Worm (Caenorhabditis elegans) whole organism, L1 larva: ENCODE measurements around the gene F07C3.3.

Experiments
- C04F5.9 ChIP-seq: sonication (generic microtip); optimal IDR thresholded peaks from 2 replicates; lab custom pipeline; 2016; ENCODE audit warnings: missing genetic modification characterization, missing compliant biosample characterization
- C34B4.2 ChIP-seq: sonication (generic microtip); optimal IDR thresholded peaks from 2 replicates; lab custom pipeline; 2017; ENCODE audit warnings: mild to moderate bottlenecking, missing genetic modification characterization, missing compliant biosample characterization
- Y116A8C.19 ChIP-seq: sonication (generic microtip); optimal IDR thresholded peaks from 2 replicates; lab custom pipeline; 2016; ENCODE audit warnings: missing compliant biosample characterization, missing genetic modification characterization, borderline replicate concordance
- ama-1 ChIP-seq: fragments of 150-350 bp; optimal IDR thresholded peaks from 2 replicates; lab custom pipeline; 2014
- blmp-1 ChIP-seq: fragments of 150-350 bp; optimal IDR thresholded peaks from 2 replicates; lab custom pipeline; 2014; ENCODE audit warnings: missing biosample characterization, missing genetic modification characterization
- ceh-82 ChIP-seq, 3 experiments: fragments of 150-350 bp in 1 of 3; sonication (generic microtip) in 2 of 3; optimal IDR thresholded peaks; 2 replicates each; lab custom pipeline; 2014 to 2017; ENCODE audit warnings: missing biosample characterization in 3 of 3, missing genetic modification characterization in 3 of 3
- ceh-88 ChIP-seq: fragments of 200-800 bp; sonication (Bioruptor generic); IDR thresholded peaks from 2 replicates; pipeline ENCODE4 v1.3.6; 2022; ENCODE audit warnings: missing genetic modification characterization, missing compliant biosample characterization
- ces-1 ChIP-seq: fragments of 150-350 bp; optimal IDR thresholded peaks from 2 replicates; lab custom pipeline; 2014; ENCODE audit warnings: missing biosample characterization, missing genetic modification reagents, missing genetic modification characterization
- dpl-1 ChIP-seq, 3 experiments: fragments of 150-350 bp in 2 of 3; sonication (generic microtip) in 1 of 3; optimal IDR thresholded peaks; 2 replicates each; lab custom pipeline; 2014 to 2017; ENCODE audit warnings: missing biosample characterization in 3 of 3, missing genetic modification characterization in 3 of 3, missing genetic modification reagents in 3 of 3
- dsc-1 ChIP-seq: sonication (generic microtip); optimal IDR thresholded peaks from 2 replicates; lab custom pipeline; 2016; ENCODE audit warnings: mild to moderate bottlenecking, missing genetic modification characterization, missing compliant biosample characterization
- efl-3 ChIP-seq: fragments of 200-800 bp; sonication (Bioruptor generic); optimal IDR thresholded peaks from 2 replicates; lab custom pipeline; 2018; ENCODE audit warnings: mild to moderate bottlenecking, missing genetic modification characterization, missing compliant biosample characterization
- egl-13 ChIP-seq: sonication (generic microtip); optimal IDR thresholded peaks from 2 replicates; lab custom pipeline; 2016; ENCODE audit warnings: missing genotype, missing genetic modification reagents, missing genetic modification characterization, missing compliant biosample characterization
- elt-2 ChIP-seq: sonication (generic microtip); optimal IDR thresholded peaks from 2 replicates; lab custom pipeline; 2016; ENCODE audit warnings: missing genetic modification characterization, mild to moderate bottlenecking, inconsistent platforms, missing compliant biosample characterization, missing genetic modification reagents
- elt-3 ChIP-seq, 6 experiments: fragments of 150-350 bp in 1 of 6; sonication (generic microtip); optimal IDR thresholded peaks; 2 replicates each; lab custom pipeline; 2017 to 2018; ENCODE audit warnings: missing biosample characterization in 6 of 6, missing genetic modification characterization in 6 of 6, inconsistent platforms in 1 of 6
- ets-5 ChIP-seq: fragments of 200-800 bp; sonication (Bioruptor generic); IDR thresholded peaks from 2 replicates; pipeline ENCODE4 v1.3.6; 2022; ENCODE audit warnings: missing genetic modification characterization, missing compliant biosample characterization
- fkh-10 ChIP-seq: sonication (generic microtip); optimal IDR thresholded peaks from 2 replicates; lab custom pipeline; 2017; ENCODE audit warnings: missing biosample characterization, missing genetic modification reagents, missing genetic modification characterization
- fkh-4 ChIP-seq: sonication (generic microtip); optimal IDR thresholded peaks from 2 replicates; lab custom pipeline; 2016; ENCODE audit warnings: missing compliant biosample characterization, missing genetic modification characterization, borderline replicate concordance
- fkh-8 ChIP-seq: sonication (generic microtip); optimal IDR thresholded peaks from 2 replicates; lab custom pipeline; 2016; ENCODE audit warnings: mild to moderate bottlenecking, missing genetic modification characterization, missing compliant biosample characterization
- fos-1 ChIP-seq: fragments of 150-350 bp; optimal IDR thresholded peaks from 2 replicates; lab custom pipeline; 2014; ENCODE audit warnings: missing biosample characterization, missing genetic modification characterization
- isw-1 ChIP-seq: fragments of 200-800 bp; sonication (Bioruptor generic); IDR thresholded peaks from 2 replicates; pipeline ENCODE4 v1.3.6; 2022; ENCODE audit warnings: missing genetic modification characterization, missing compliant biosample characterization
- jun-1 ChIP-seq: fragments of 150-350 bp; optimal IDR thresholded peaks from 2 replicates; lab custom pipeline; 2014; ENCODE audit warnings: missing biosample characterization, missing genetic modification reagents, missing genetic modification characterization
- lin-13 ChIP-seq: fragments of 150-350 bp; optimal IDR thresholded peaks from 2 replicates; lab custom pipeline; 2014; ENCODE audit warnings: missing biosample characterization, missing genetic modification reagents, missing genetic modification characterization
- lin-14 ChIP-seq: fragments of 200-800 bp; sonication (Bioruptor generic); optimal IDR thresholded peaks from 2 replicates; lab custom pipeline; 2018; ENCODE audit warnings: mild to moderate bottlenecking, missing genetic modification characterization, moderate library complexity, missing compliant biosample characterization
- lin-15B ChIP-seq: fragments of 150-350 bp; sonication (generic microtip); optimal IDR thresholded peaks from 3 replicates; lab custom pipeline; 2014; ENCODE audit warnings: missing biosample characterization, missing genetic modification characterization
- lin-35 ChIP-seq, 2 experiments: fragments of 150-350 bp; optimal IDR thresholded peaks; 2 replicates each; lab custom pipeline; 2014; ENCODE audit warnings: missing biosample characterization in 2 of 2, missing genetic modification characterization in 2 of 2, missing genetic modification reagents in 2 of 2
- lir-3 ChIP-seq: sonication (generic microtip); optimal IDR thresholded peaks from 2 replicates; lab custom pipeline; 2016; ENCODE audit warnings: mild to moderate bottlenecking, missing genetic modification characterization, moderate library complexity, missing compliant biosample characterization; ENCODE audit not compliant: poor library complexity
- lsy-2 ChIP-seq, 2 experiments: fragments of 150-350 bp; optimal IDR thresholded peaks; 2 replicates each; lab custom pipeline; 2014; ENCODE audit warnings: missing biosample characterization in 2 of 2, missing genetic modification characterization in 2 of 2
- mef-2 ChIP-seq: fragments of 150-350 bp; optimal IDR thresholded peaks from 2 replicates; lab custom pipeline; 2014; ENCODE audit warnings: missing biosample characterization, missing genetic modification characterization
- mep-1 ChIP-seq: fragments of 150-350 bp; optimal IDR thresholded peaks from 2 replicates; lab custom pipeline; 2014; ENCODE audit warnings: missing biosample characterization, missing genetic modification characterization
- nhr-11 ChIP-seq: fragments of 150-350 bp; optimal IDR thresholded peaks from 2 replicates; lab custom pipeline; 2014; ENCODE audit warnings: missing biosample characterization, missing genetic modification characterization
- nhr-47 ChIP-seq: sonication (generic microtip); optimal IDR thresholded peaks from 2 replicates; lab custom pipeline; 2016; ENCODE audit warnings: mild to moderate bottlenecking, missing genetic modification characterization, moderate library complexity, missing compliant biosample characterization
- nhr-71 ChIP-seq: sonication (generic microtip); optimal IDR thresholded peaks from 2 replicates; lab custom pipeline; 2016; ENCODE audit warnings: mild to moderate bottlenecking, missing genetic modification characterization, moderate library complexity, missing compliant biosample characterization
- nhr-77 ChIP-seq: fragments of 150-350 bp; optimal IDR thresholded peaks from 2 replicates; lab custom pipeline; 2014; ENCODE audit warnings: missing biosample characterization, missing genetic modification characterization
- nhr-84 ChIP-seq: sonication (generic microtip); optimal IDR thresholded peaks from 2 replicates; lab custom pipeline; 2017; ENCODE audit warnings: missing biosample characterization, missing genetic modification characterization
- nhr-85 ChIP-seq: sonication (generic microtip); peaks from one replicate; lab custom pipeline; 2016; ENCODE audit warnings: missing genetic modification characterization, inconsistent platforms, missing compliant biosample characterization
- nhr-90 ChIP-seq: sonication (generic microtip); optimal IDR thresholded peaks from 2 replicates; lab custom pipeline; 2016; ENCODE audit warnings: mild to moderate bottlenecking, missing genetic modification characterization, missing compliant biosample characterization; ENCODE audit not compliant: poor library complexity
- pax-3 ChIP-seq: fragments of 200-800 bp; sonication (Bioruptor generic); optimal IDR thresholded peaks from 2 replicates; lab custom pipeline; 2018; ENCODE audit warnings: mild to moderate bottlenecking, missing genetic modification characterization, moderate library complexity, missing compliant biosample characterization
- pqm-1 ChIP-seq: sonication (generic microtip); optimal IDR thresholded peaks from 3 replicates; lab custom pipeline; 2017; ENCODE audit warnings: missing biosample characterization, missing genetic modification characterization
- rnt-1 ChIP-seq: sonication (generic microtip); optimal IDR thresholded peaks from 2 replicates; lab custom pipeline; 2016; ENCODE audit warnings: mild to moderate bottlenecking, missing genetic modification characterization, moderate library complexity, missing compliant biosample characterization
- skn-1 ChIP-seq: fragments of 150-350 bp; optimal IDR thresholded peaks from 2 replicates; lab custom pipeline; 2014; ENCODE audit warnings: missing biosample characterization, missing genetic modification characterization
- snpc-4 ChIP-seq: fragments of 150-350 bp; optimal IDR thresholded peaks from 2 replicates; lab custom pipeline; 2014; ENCODE audit warnings: missing biosample characterization, missing genetic modification characterization
- snu-23 ChIP-seq: sonication (generic microtip); optimal IDR thresholded peaks from 2 replicates; lab custom pipeline; 2016; ENCODE audit warnings: missing genetic modification characterization, missing compliant biosample characterization
- sox-4 ChIP-seq: sonication (generic microtip); optimal IDR thresholded peaks from 2 replicates; lab custom pipeline; 2016; ENCODE audit warnings: missing genetic modification characterization, missing compliant biosample characterization
- tlp-1 ChIP-seq: fragments of 150-350 bp; optimal IDR thresholded peaks from 2 replicates; lab custom pipeline; 2014; ENCODE audit warnings: missing biosample characterization, missing genetic modification characterization
- unc-30 ChIP-seq: sonication (generic microtip); optimal IDR thresholded peaks from 2 replicates; lab custom pipeline; 2017; ENCODE audit warnings: missing biosample characterization, missing genetic modification characterization
- unc-62 ChIP-seq: fragments of 150-350 bp; optimal IDR thresholded peaks from 2 replicates; lab custom pipeline; 2014; ENCODE audit warnings: missing biosample characterization, missing genetic modification reagents, missing genetic modification characterization
- unc-86 ChIP-seq: sonication (generic microtip); optimal IDR thresholded peaks from 2 replicates; lab custom pipeline; 2016; ENCODE audit warnings: missing genetic modification characterization, missing compliant biosample characterization
- vab-15 ChIP-seq: sonication (generic microtip); optimal IDR thresholded peaks from 2 replicates; lab custom pipeline; 2017; ENCODE audit warnings: missing genotype, mild to moderate bottlenecking, missing genetic modification characterization, missing compliant biosample characterization
- xbp-1 ChIP-seq: sonication (generic microtip); optimal IDR thresholded peaks from 2 replicates; lab custom pipeline; 2016; ENCODE audit warnings: missing genetic modification characterization, missing compliant biosample characterization
- zag-1 ChIP-seq: fragments of 150-350 bp; optimal IDR thresholded peaks from 2 replicates; lab custom pipeline; 2014; ENCODE audit warnings: missing biosample characterization, missing genetic modification characterization
- ztf-4 ChIP-seq: fragments of 150-350 bp; optimal IDR thresholded peaks from 2 replicates; lab custom pipeline; 2014; ENCODE audit warnings: missing biosample characterization, missing genetic modification characterization

The F07C3.3 gene

DNA sequence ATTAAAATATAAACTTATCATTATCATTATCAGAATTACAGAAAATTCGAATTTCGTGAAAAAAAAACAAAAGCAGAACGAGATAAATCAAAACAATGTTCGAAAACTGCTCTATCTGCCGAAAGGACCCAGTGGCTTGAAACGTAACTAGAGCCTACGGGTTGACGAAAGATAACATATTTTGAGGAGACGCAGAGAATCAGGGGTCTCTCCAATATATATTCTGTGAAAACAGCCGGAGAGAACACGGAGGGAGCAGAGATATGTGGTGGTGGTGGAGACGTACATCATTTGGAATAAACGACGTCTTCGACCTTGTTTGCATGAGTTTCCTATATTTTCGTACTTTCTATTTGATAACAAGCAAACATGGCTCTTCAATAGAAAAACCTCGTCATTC is 23.3 kb downstream of the F07C3.3 start:
- no peak for TF ChIP-seq ama-1
- no peak for TF ChIP-seq jun-1 (tag; lab: Kevin White, UChicago)
- TF ChIP-seq unc-86 = no peak
- peak; percentile 55 for TF ChIP-seq lin-14 (GFP tag; lab: Kevin White, UChicago)
- no peak for TF ChIP-seq fos-1 (tag; lab: Kevin White, UChicago)
- TF ChIP-seq lin-15B (tag; lab: Kevin White, UChicago) = no peak
- TF ChIP-seq dsc-1 (tag; lab: Kevin White, UChicago) = no peak
- no peak for TF ChIP-seq ztf-4 (tag; lab: Kevin White, UChicago)
- no peak for TF ChIP-seq fkh-8 (tag; lab: Kevin White, UChicago)
- TF ChIP-seq C34B4.2 (tag; lab: Kevin White, UChicago) = no peak
- TF ChIP-seq tlp-1 = no peak
- no peak for TF ChIP-seq ceh-82 (tag; optimal IDR thresholded peaks at IDR 0.05; lab: Kevin White, UChicago)
- TF ChIP-seq nhr-47 (tag; lab: Kevin White, UChicago) = peak; percentile 11
- TF ChIP-seq snu-23 (GFP tag; lab: Kevin White, UChicago) = peak; percentile 1
- no peak for TF ChIP-seq snpc-4 (tag; lab: Kevin White, UChicago)
- TF ChIP-seq lin-13 (GFP tag; lab: Kevin White, UChicago) = no peak
- TF ChIP-seq fkh-4 (tag; lab: Kevin White, UChicago) = no peak
- no peak for TF ChIP-seq C04F5.9 (tag; lab: Kevin White, UChicago)
- TF ChIP-seq nhr-77 (tag; lab: Kevin White, UChicago) = no peak
- no peak for TF ChIP-seq dpl-1 (GFP tag; optimal IDR thresholded peaks at IDR 0.05; lab: Kevin White, UChicago)
- TF ChIP-seq nhr-71 = peak; percentile 20
- no peak for TF ChIP-seq ceh-88 (GFP tag; lab: Robert Waterston, UW)
- no peak for TF ChIP-seq fkh-10 (GFP tag; lab: Kevin White, UChicago)
- no peak for TF ChIP-seq lir-3 (tag; lab: Kevin White, UChicago)
- TF ChIP-seq nhr-84 (tag; lab: Kevin White, UChicago) = no peak
- no peak for TF ChIP-seq ces-1 (GFP tag; lab: Kevin White, UChicago)
- TF ChIP-seq nhr-90 = no peak
- TF ChIP-seq isw-1 (GFP tag; lab: Robert Waterston, UW) = no peak
- TF ChIP-seq efl-3 (GFP tag; lab: Kevin White, UChicago) = no peak
- no peak for TF ChIP-seq unc-62 (GFP tag; lab: Kevin White, UChicago)
- TF ChIP-seq sox-4 (tag; lab: Kevin White, UChicago) = no peak
- TF ChIP-seq lsy-2 (tag; optimal IDR thresholded peaks at IDR 0.05; lab: Kevin White, UChicago) = peak in 1 of 2 experiments; percentile 19
- no peak for TF ChIP-seq Y116A8C.19 (tag; lab: Kevin White, UChicago)
- TF ChIP-seq blmp-1 = peak; percentile 2

DNA sequence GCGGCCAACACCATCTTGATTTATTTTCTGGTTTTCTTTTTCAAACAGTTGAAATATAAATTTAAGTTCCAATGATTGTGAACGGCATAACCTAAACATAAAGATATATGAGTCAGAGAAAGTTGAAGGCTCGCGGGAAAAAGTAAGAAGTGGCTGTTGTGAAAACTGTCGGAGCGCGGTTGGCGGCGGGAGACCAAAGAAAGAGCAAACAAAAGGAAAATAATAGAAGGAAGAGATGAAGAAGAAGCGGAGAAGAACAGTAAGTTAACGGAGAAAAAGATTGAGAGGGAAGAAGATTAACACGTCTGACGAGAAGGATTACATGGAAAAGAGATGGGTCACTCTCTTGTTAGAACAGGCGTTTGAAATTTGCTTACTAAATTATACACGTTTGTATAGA is 24.8 kb downstream of the F07C3.3 start, which contains the start of gene inx-10:
TSS of gene inx-10 (minus strand) at position 101 of the 400 bp plus-strand sequence.
- TF ChIP-seq skn-1 (no peak), pax-3 (tag; lab: Kevin White, UChicago) (no peak), ets-5 (no peak), snu-23 (GFP tag; lab: Kevin White, UChicago) (no peak), mep-1 (tag; lab: Kevin White, UChicago) (no peak)

DNA sequence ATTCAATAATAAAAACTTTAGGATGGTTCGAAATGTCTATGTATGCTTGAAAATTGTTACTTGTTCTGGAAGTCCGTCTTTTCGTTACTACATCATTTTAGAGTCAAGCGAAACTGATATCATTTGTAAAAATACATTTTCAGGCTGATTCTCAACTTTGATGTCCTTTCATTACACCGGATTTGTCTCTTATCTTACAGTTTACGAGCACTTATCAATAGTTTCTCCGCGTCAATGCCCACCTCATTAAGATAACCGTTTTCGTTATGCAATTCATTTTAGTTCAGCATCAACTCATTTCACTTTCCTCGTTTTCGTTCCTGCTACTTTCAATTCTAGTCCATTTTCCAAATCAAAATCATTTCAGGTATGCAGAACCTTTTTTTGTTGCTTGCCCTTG is 29.5 kb downstream of the F07C3.3 start, which contains the start of gene asp-2:
TSS of gene asp-2 (plus strand) at position 368 of the 400 bp plus-strand sequence.
- TF ChIP-seq lin-35 (GFP tag; optimal IDR thresholded peaks at IDR 0.05; lab: Kevin White, UChicago) = peak in 1 of 2 experiments; percentile 10
- TF ChIP-seq nhr-11 (tag; lab: Kevin White, UChicago) = no peak
- TF ChIP-seq snu-23 (GFP tag; lab: Kevin White, UChicago) = no peak
- TF ChIP-seq ztf-4 (tag; lab: Kevin White, UChicago) = no peak
- no peak for TF ChIP-seq egl-13 (tag; lab: Kevin White, UChicago)
- no peak for TF ChIP-seq lin-13 (GFP tag; lab: Kevin White, UChicago)
- TF ChIP-seq rnt-1 (tag; lab: Kevin White, UChicago) = no peak
- TF ChIP-seq skn-1 = no peak
- TF ChIP-seq nhr-85 (tag; lab: Kevin White, UChicago) = no peak
- no peak for TF ChIP-seq vab-15 (tag; lab: Kevin White, UChicago)
- TF ChIP-seq ama-1 = no peak
- no peak for TF ChIP-seq mep-1 (tag; lab: Kevin White, UChicago)
- TF ChIP-seq zag-1 (tag; lab: Kevin White, UChicago) = no peak
- no peak for TF ChIP-seq elt-3 (tag; optimal IDR thresholded peaks at IDR 0.05; lab: Kevin White, UChicago)
- TF ChIP-seq nhr-84 (tag; lab: Kevin White, UChicago) = no peak
- TF ChIP-seq fkh-8 (tag; lab: Kevin White, UChicago) = no peak
- no peak for TF ChIP-seq nhr-47 (tag; lab: Kevin White, UChicago)
- no peak for TF ChIP-seq unc-30 (tag; lab: Kevin White, UChicago)
- TF ChIP-seq isw-1 (GFP tag; lab: Robert Waterston, UW) = no peak
- peak; percentile 83 for TF ChIP-seq elt-2 (tag; lab: Kevin White, UChicago)
- TF ChIP-seq pqm-1 = no peak
- TF ChIP-seq xbp-1 = no peak
- TF ChIP-seq mef-2 (tag; lab: Kevin White, UChicago) = no peak
